Worm (Caenorhabditis elegans) whole organism, L4 larva: ENCODE measurements around the gene H10E21.4.

Source experiments
- F44E2.7 ChIP-seq: fragments of 200-800 bp; sonication (Bioruptor generic); IDR thresholded peaks from 2 replicates; pipeline ENCODE4 v2.1.2; 2022; ENCODE audit warnings: missing genetic modification characterization, missing compliant biosample characterization
- R02D3.7 ChIP-seq: fragments of 150-350 bp; sonication (generic microtip); optimal IDR thresholded peaks from 3 replicates; lab custom pipeline; 2014; ENCODE audit warnings: missing biosample characterization, missing genetic modification characterization
- T26A8.4 ChIP-seq: fragments of 200-800 bp; sonication (Bioruptor generic); IDR thresholded peaks from 2 replicates; pipeline ENCODE4 v1.3.6; 2022; ENCODE audit warnings: missing genetic modification characterization, missing compliant biosample characterization
- Y105C5A.15 ChIP-seq: fragments of 200-800 bp; sonication (Bioruptor generic); IDR thresholded peaks from 2 replicates; pipeline ENCODE4 v1.3.6; 2022; ENCODE audit warnings: missing genetic modification characterization, missing compliant biosample characterization
- Y75B8A.6 ChIP-seq: fragments of 200-800 bp; sonication (Bioruptor generic); IDR thresholded peaks from 2 replicates; pipeline ENCODE4 v1.3.6; 2022; ENCODE audit warnings: missing genetic modification reagents, missing genetic modification characterization, missing compliant biosample characterization
- aha-1 ChIP-seq: fragments of 150-350 bp; peaks from one replicate; lab custom pipeline; 2014; ENCODE audit warnings: missing biosample characterization, missing genetic modification characterization
- ceh-20 ChIP-seq: fragments of 200-800 bp; sonication (Bioruptor generic); IDR thresholded peaks from 2 replicates; pipeline ENCODE4 v1.3.6; 2022; ENCODE audit warnings: missing genetic modification reagents, missing genetic modification characterization, missing compliant biosample characterization
- ceh-82 ChIP-seq: sonication (generic microtip); optimal IDR thresholded peaks from 2 replicates; lab custom pipeline; 2017; ENCODE audit warnings: missing biosample characterization, missing genetic modification characterization
- ctbp-1 ChIP-seq: fragments of 200-800 bp; sonication (Bioruptor generic); IDR thresholded peaks from 2 replicates; pipeline ENCODE4 v1.3.6; 2022; ENCODE audit warnings: missing genetic modification reagents, missing genetic modification characterization, missing compliant biosample characterization
- daf-8 ChIP-seq: fragments of 200-800 bp; sonication (Bioruptor generic); IDR thresholded peaks from 2 replicates; pipeline ENCODE4 v1.3.6; 2022; ENCODE audit warnings: missing genetic modification characterization, missing compliant biosample characterization
- dmd-6 ChIP-seq: fragments of 200-800 bp; sonication (Bioruptor generic); IDR thresholded peaks from 2 replicates; pipeline ENCODE4 v1.3.6; 2022; ENCODE audit warnings: missing genetic modification reagents, missing genetic modification characterization, missing compliant biosample characterization
- dmd-9 ChIP-seq: fragments of 200-800 bp; sonication (Bioruptor generic); IDR thresholded peaks from 2 replicates; pipeline ENCODE4 v1.3.6; 2022; ENCODE audit warnings: missing genetic modification reagents, missing genetic modification characterization, missing compliant biosample characterization
- duxl-1 ChIP-seq: sonication (generic microtip); optimal IDR thresholded peaks from 2 replicates; lab custom pipeline; 2016; ENCODE audit warnings: mild to moderate bottlenecking, missing genetic modification characterization, moderate library complexity, missing compliant biosample characterization; ENCODE audit not compliant: poor library complexity
- egl-43 ChIP-seq: fragments of 200-800 bp; sonication (Bioruptor generic); IDR thresholded peaks from 2 replicates; pipeline ENCODE4 v1.3.6; 2022; ENCODE audit warnings: missing genetic modification reagents, missing genetic modification characterization, missing compliant biosample characterization
- fkh-10 ChIP-seq: fragments of 150-350 bp; optimal IDR thresholded peaks from 2 replicates; lab custom pipeline; 2014; ENCODE audit warnings: missing biosample characterization, missing genetic modification reagents, missing genetic modification characterization
- jun-1 ChIP-seq: fragments of 150-350 bp; optimal IDR thresholded peaks from 2 replicates; lab custom pipeline; 2014; ENCODE audit warnings: missing biosample characterization, missing genetic modification reagents, missing genetic modification characterization
- lin-13 ChIP-seq: fragments of 150-350 bp; optimal IDR thresholded peaks from 2 replicates; lab custom pipeline; 2014; ENCODE audit warnings: missing biosample characterization, missing genetic modification reagents, missing genetic modification characterization
- lir-3 ChIP-seq: sonication (generic microtip); optimal IDR thresholded peaks from 2 replicates; lab custom pipeline; 2016; ENCODE audit warnings: mild to moderate bottlenecking, missing genetic modification characterization, missing compliant biosample characterization
- mdl-1 ChIP-seq, 2 experiments: fragments of 150-350 bp in 1 of 2; sonication (generic microtip) in 1 of 2; optimal IDR thresholded peaks; 2 replicates each; lab custom pipeline; 2014 to 2017; ENCODE audit warnings: missing biosample characterization in 2 of 2, missing genetic modification characterization in 2 of 2
- nhr-111 ChIP-seq: fragments of 200-800 bp; sonication (Bioruptor generic); optimal IDR thresholded peaks from 2 replicates; lab custom pipeline; 2018; ENCODE audit warnings: mild to moderate bottlenecking, missing genetic modification characterization, missing compliant biosample characterization
- nhr-28 ChIP-seq: fragments of 150-350 bp; optimal IDR thresholded peaks from 2 replicates; lab custom pipeline; 2014; ENCODE audit warnings: missing biosample characterization, missing genetic modification characterization
- nhr-6 ChIP-seq: fragments of 150-350 bp; optimal IDR thresholded peaks from 2 replicates; lab custom pipeline; 2014; ENCODE audit warnings: missing biosample characterization, missing genetic modification characterization
- pha-4 ChIP-seq, 2 experiments: fragments of 150-350 bp in 1 of 2; fragments of 200-800 bp in 1 of 2; sonication (Bioruptor generic) in 1 of 2; IDR thresholded peaks in 1 of 2; optimal IDR thresholded peaks in 1 of 2; 2 replicates each; pipeline versions ENCODE4 v1.3.6 to Lab custom; 2014 to 2022; ENCODE audit warnings: missing genetic modification characterization in 2 of 2, missing genetic modification reagents in 2 of 2, missing biosample characterization in 1 of 2, missing compliant biosample characterization in 1 of 2
- php-3 ChIP-seq: fragments of 200-800 bp; sonication (Bioruptor generic); IDR thresholded peaks from 2 replicates; pipeline ENCODE4 v1.3.6; 2022; ENCODE audit warnings: missing genetic modification reagents, missing genetic modification characterization, missing compliant biosample characterization
- saeg-2 ChIP-seq: fragments of 200-800 bp; sonication (Bioruptor generic); IDR thresholded peaks from 2 replicates; pipeline ENCODE4 v1.3.6; 2022; ENCODE audit warnings: missing genetic modification reagents, missing genetic modification characterization, missing compliant biosample characterization
- set-16 ChIP-seq: fragments of 200-800 bp; sonication (Bioruptor generic); IDR thresholded peaks from 2 replicates; pipeline ENCODE4 v1.3.6; 2022; ENCODE audit warnings: missing genetic modification reagents, missing genetic modification characterization, missing compliant biosample characterization
- skn-1 ChIP-seq: fragments of 150-350 bp; optimal IDR thresholded peaks from 2 replicates; lab custom pipeline; 2014; ENCODE audit warnings: missing biosample characterization, missing genetic modification characterization
- spr-3 ChIP-seq: fragments of 200-800 bp; sonication (Bioruptor generic); optimal IDR thresholded peaks from 2 replicates; lab custom pipeline; 2018; ENCODE audit warnings: mild to moderate bottlenecking, missing genetic modification characterization, missing compliant biosample characterization
- tra-1 ChIP-seq: fragments of 200-800 bp; sonication (Bioruptor generic); IDR thresholded peaks from 2 replicates; pipeline ENCODE4 v1.3.6; 2022; ENCODE audit warnings: missing genetic modification reagents, missing genetic modification characterization, missing compliant biosample characterization
- unc-62 ChIP-seq, 3 experiments: fragments of 150-350 bp in 1 of 3; sonication (generic microtip); optimal IDR thresholded peaks in 2 of 3; peaks in 1 of 3; 1 replicate in 1 of 3; 2 replicates in 2 of 3; lab custom pipeline; 2014 to 2017; ENCODE audit warnings: missing biosample characterization in 3 of 3, missing genetic modification characterization in 3 of 3, missing genetic modification reagents in 3 of 3, missing genotype in 1 of 3
- zfp-3 ChIP-seq: fragments of 200-800 bp; sonication (Bioruptor generic); conservative IDR thresholded peaks from 2 replicates; pipeline ENCODE4 v1.3.6; 2022; ENCODE audit warnings: missing genetic modification reagents, missing genetic modification characterization, missing compliant biosample characterization
- zip-11 ChIP-seq: fragments of 200-800 bp; sonication (Bioruptor generic); IDR thresholded peaks from 2 replicates; pipeline ENCODE4 v1.3.6; 2022; ENCODE audit warnings: missing genetic modification characterization, missing compliant biosample characterization
- ztf-7 ChIP-seq: fragments of 150-350 bp; optimal IDR thresholded peaks from 2 replicates; lab custom pipeline; 2014; ENCODE audit warnings: missing biosample characterization, missing genetic modification characterization

Gene H10E21.4

ce11 chrIII:48329-48728 is 28.9 kb upstream of the H10E21.4 start:
- TF ChIP-seq set-16 (GFP tag; lab: Robert Waterston, UW), result peak; percentile 95
- TF ChIP-seq Y105C5A.15 (GFP tag; lab: Robert Waterston, UW), result no peak
- TF ChIP-seq aha-1 (tag; lab: Kevin White, UChicago), result peak; percentile 97
- TF ChIP-seq tra-1, result 0 out of 2 replicates have a peak, but pooled peaks have one; percentile 27
- no peak for TF ChIP-seq zfp-3 (GFP tag; lab: Robert Waterston, UW)

- peak; percentile 96 for TF ChIP-seq set-16 (GFP tag; lab: Robert Waterston, UW)
- no peak for TF ChIP-seq mdl-1 (tag; optimal IDR thresholded peaks at IDR 0.05; lab: Kevin White, UChicago)
- peak; percentile 53; the same call in 1 of the 2 replicates for TF ChIP-seq pha-4 (GFP tag; IDR thresholded peaks at IDR 0.05; lab: Robert Waterston, UW)
- TF ChIP-seq pha-4 (tag; optimal IDR thresholded peaks at IDR 0.05; lab: Kevin White, UChicago), result no peak
- TF ChIP-seq F44E2.7 (GFP tag; lab: Robert Waterston, UW), result no peak
- no peak for TF ChIP-seq Y75B8A.6 (GFP tag; lab: Robert Waterston, UW)
- TF ChIP-seq ctbp-1, result no peak
- no peak for TF ChIP-seq nhr-6
- TF ChIP-seq aha-1 (tag; lab: Kevin White, UChicago), result peak; percentile 28
These were observed 23.2 kb upstream of the H10E21.4 start for ce11 chrIII:42725-43124.

- no peak for TF ChIP-seq spr-3
- TF ChIP-seq jun-1, result no peak
- no peak for TF ChIP-seq ceh-20 (GFP tag; lab: Robert Waterston, UW)
- no peak for TF ChIP-seq ztf-7 (tag; lab: Kevin White, UChicago)
- TF ChIP-seq egl-43 (GFP tag; lab: Robert Waterston, UW), result no peak
- TF ChIP-seq zfp-3 (GFP tag; lab: Robert Waterston, UW), result no peak
- no peak for TF ChIP-seq nhr-111
- TF ChIP-seq zip-11 (GFP tag; lab: Robert Waterston, UW), result no peak
- TF ChIP-seq lir-3 (tag; lab: Kevin White, UChicago), result no peak
- TF ChIP-seq lin-13 (GFP tag; lab: Kevin White, UChicago), result no peak
- no peak for TF ChIP-seq skn-1 (tag; lab: Kevin White, UChicago)
- no peak for TF ChIP-seq duxl-1
- peak in 1 of 2 experiments; percentile 48 for TF ChIP-seq unc-62 (GFP tag; optimal IDR thresholded peaks at IDR 0.05 in 1 of 2; lab: Kevin White, UChicago)
- TF ChIP-seq unc-62 (tag; optimal IDR thresholded peaks at IDR 0.05; lab: Kevin White, UChicago), result no peak
- no peak for TF ChIP-seq fkh-10 (GFP tag; lab: Kevin White, UChicago)
- 0 out of 2 replicates have a peak, but pooled peaks have one; percentile 18 for TF ChIP-seq daf-8 (GFP tag; lab: Robert Waterston, UW)
- TF ChIP-seq saeg-2, result no peak
- no peak for TF ChIP-seq Y105C5A.15 (GFP tag; lab: Robert Waterston, UW)
- TF ChIP-seq pha-4 (GFP tag; IDR thresholded peaks at IDR 0.05; lab: Robert Waterston, UW), result no peak
- no peak for TF ChIP-seq pha-4 (tag; optimal IDR thresholded peaks at IDR 0.05; lab: Kevin White, UChicago)
- TF ChIP-seq T26A8.4 (GFP tag; lab: Robert Waterston, UW), result 0 out of 2 replicates have a peak, but pooled peaks have one; percentile 28
- TF ChIP-seq set-16 (GFP tag; lab: Robert Waterston, UW), result peak; percentile 97
- TF ChIP-seq dmd-9 (GFP tag; lab: Robert Waterston, UW), result no peak
- no peak for TF ChIP-seq php-3 (GFP tag; lab: Robert Waterston, UW)
- TF ChIP-seq R02D3.7 (tag; lab: Kevin White, UChicago), result no peak
These were observed 22.0 kb upstream of the H10E21.4 start for ce11 chrIII:41484-41883.

- peak; percentile 33 for TF ChIP-seq nhr-28
- TF ChIP-seq ceh-82, result no peak
- TF ChIP-seq, all 104 proteins: peak for 1
These were observed 21.2 kb upstream of the H10E21.4 start, which contains the start of gene col-88 for ce11 chrIII:40580-41113. Gene col-88 (plus strand): TSS chrIII:41063.

- TF ChIP-seq dmd-6, result no peak
- TF ChIP-seq aha-1 (tag; lab: Kevin White, UChicago), result peak; percentile 53
These were observed 20.0 kb upstream of the H10E21.4 start for ce11 chrIII:39516-39915.
